Worm (Caenorhabditis elegans) whole organism, L2 larva: Measurements from ENCODE around the gene ule-4.
"Not testable (repeated sequence)": the region's sequence is repeated elsewhere in the genome, so short reads cannot be mapped to it uniquely, and the experiment has no call there.

Experiments used
- Y55F3AM.14 ChIP-seq: fragments of 200-800 bp; sonication (Bioruptor generic); optimal IDR thresholded peaks from 2 replicates; lab custom pipeline; 2018; ENCODE audit warnings: mild to moderate bottlenecking, missing genetic modification characterization, missing compliant biosample characterization
- blmp-1 ChIP-seq: sonication (generic microtip); optimal IDR thresholded peaks from 2 replicates; lab custom pipeline; 2017; ENCODE audit warnings: missing genetic modification characterization, mild to moderate bottlenecking, missing compliant biosample characterization, antibody characterized with exemption, moderate library complexity; ENCODE audit not compliant: insufficient read depth
- ztf-4 ChIP-seq: fragments of 150-350 bp; optimal IDR thresholded peaks from 2 replicates; lab custom pipeline; 2014; ENCODE audit warnings: missing biosample characterization, missing genetic modification characterization

The ule-4 gene

DNA sequence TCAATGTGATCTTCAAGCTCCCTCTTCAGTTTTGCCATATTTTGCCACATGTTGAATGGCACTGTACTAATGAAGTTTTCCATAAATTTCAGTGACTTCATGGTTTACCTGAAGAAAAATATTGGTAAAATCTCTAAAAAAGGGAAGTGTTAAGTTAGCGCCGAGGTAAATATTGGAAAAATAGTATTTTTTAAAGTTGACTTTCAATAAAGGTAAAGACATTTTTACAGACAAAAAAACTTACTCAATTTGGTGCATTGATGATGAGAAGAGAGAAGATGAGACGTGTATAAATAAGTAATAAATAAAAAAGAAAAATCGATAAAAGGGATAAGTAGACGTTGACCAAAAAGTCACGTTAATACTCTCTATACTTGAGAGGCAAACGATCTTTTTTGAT lies 49.6 kb downstream of the ule-4 start, which contains the start of gene Y45F10B.9:
Gene Y45F10B.9, minus strand, starts transcription at position 101 of the 400 bp plus-strand sequence.
- TF ChIP-seq Y55F3AM.14; ztf-4 (tag; lab: Kevin White, UChicago); blmp-1: not testable (repeated sequence)
